Fruit fly (Drosophila melanogaster): ENCODE data around the gene CG4835.

Gene CG4835

DNA sequence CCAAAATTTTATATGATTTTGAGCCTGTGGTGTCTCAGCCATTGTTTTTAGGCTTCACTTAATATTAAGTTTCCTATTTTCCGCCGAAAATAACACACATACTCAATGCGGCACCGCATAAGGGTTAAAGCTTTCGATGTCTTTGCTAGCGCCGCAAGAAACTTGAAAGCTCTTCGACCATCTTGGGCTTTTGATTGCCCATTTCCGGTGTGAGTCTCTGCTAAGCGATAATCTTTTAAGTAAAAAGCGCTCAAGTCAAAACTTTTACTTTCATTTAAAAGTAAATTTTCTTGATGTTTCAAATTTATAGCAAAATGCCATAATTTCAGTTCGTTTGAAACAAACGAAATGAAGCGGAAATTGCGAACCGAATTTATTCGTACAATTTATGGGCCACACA lies 32.4 kb downstream of the CG4835 start (continued):
- TF ChIP-seq sima (GFP tag; optimal IDR thresholded peaks at IDR 0.05) (peak; percentile 72), Poxn (GFP tag; IDR thresholded peaks at IDR 0.05) (0 out of 2 replicates have a peak, but pooled peaks have one; percentile 30), CG16779 (GFP tag; IDR thresholded peaks at IDR 0.05) (peak; percentile 51; the same call in 1 of the 2 replicates), CG8478 (optimal IDR thresholded peaks at IDR 0.05) (no peak), Spps (tag; optimal IDR thresholded peaks at IDR 0.05) (peak; percentile 73), schlank (tag; optimal IDR thresholded peaks at IDR 0.05) (peak; percentile 88), CG30431 (GFP tag; optimal IDR thresholded peaks at IDR 0.05) (peak; percentile 71), phol (tag; optimal IDR thresholded peaks at IDR 0.05) (peak; percentile 94), CG2116 (GFP tag; optimal IDR thresholded peaks at IDR 0.05) (peak; percentile 81), org-1 (GFP tag; optimal IDR thresholded peaks at IDR 0.05) (peak; percentile 74), sens (GFP tag) (peak; percentile 94), CG2120 (GFP tag; optimal IDR thresholded peaks at IDR 0.05) (peak; percentile 73), CG18764 (GFP tag; optimal IDR thresholded peaks at IDR 0.05) (peak; percentile 87), Dip3 (GFP tag; optimal IDR thresholded peaks at IDR 0.05) (peak; percentile 80), CG4328 (GFP tag; optimal IDR thresholded peaks at IDR 0.05) (peak; percentile 89), E2f2 (GFP tag; IDR thresholded peaks at IDR 0.05) (peak; percentile 70), klu (GFP tag; IDR thresholded peaks at IDR 0.05) (peak; percentile 16; the same call in 1 of the 2 replicates), tap (tag; optimal IDR thresholded peaks at IDR 0.05) (peak; percentile 42), CG11695 (GFP tag; IDR thresholded peaks at IDR 0.05) (peak; percentile 63; the same call in 1 of the 3 replicates), CG12219 (GFP tag; optimal IDR thresholded peaks at IDR 0.05) (peak; percentile 77), Sry-β (GFP tag; optimal IDR thresholded peaks at IDR 0.05) (peak; percentile 47), Ets97D (GFP tag; optimal IDR thresholded peaks at IDR 0.05) (peak; percentile 100), scrt (GFP tag; optimal IDR thresholded peaks at IDR 0.05) (peak; percentile 88), tna (GFP tag; IDR thresholded peaks at IDR 0.05; ENCODE audit: partially characterized antibody) (peak; percentile 28; the same call in 1 of the 2 replicates), Mad (GFP tag; optimal IDR thresholded peaks at IDR 0.05) (peak; percentile 83), CG32532 (GFP tag; IDR thresholded peaks at IDR 0.05) (peak; percentile 91), ac (GFP tag; optimal IDR thresholded peaks at IDR 0.05) (no peak), pros (GFP tag; optimal IDR thresholded peaks at IDR 0.05) (peak; percentile 64), CG4854 (GFP tag; optimal IDR thresholded peaks at IDR 0.05) (peak; percentile 91), CG6689 (GFP tag; IDR thresholded peaks at IDR 0.05) (peak; percentile 68), CG12659 (GFP tag; optimal IDR thresholded peaks at IDR 0.05) (peak; percentile 91), CG12942 (GFP tag; optimal IDR thresholded peaks at IDR 0.05) (peak; percentile 68), Doc2 (GFP tag; IDR thresholded peaks at IDR 0.05) (no peak), grn (GFP tag; optimal IDR thresholded peaks at IDR 0.05) (peak; percentile 83), CG18262 (tag; optimal IDR thresholded peaks at IDR 0.05) (no peak), Atf-2 (GFP tag; optimal IDR thresholded peaks at IDR 0.05) (peak; percentile 68), salm (tag; optimal IDR thresholded peaks at IDR 0.05) (peak; percentile 76), Jarid2 (GFP tag; optimal IDR thresholded peaks at IDR 0.05) (peak; percentile 75), HLH4C (GFP tag; IDR thresholded peaks at IDR 0.05; ENCODE audit: partially characterized antibody) (no peak), Nf-YC (tag; optimal IDR thresholded peaks at IDR 0.05) (no peak), chm (GFP tag; IDR thresholded peaks at IDR 0.05) (peak; percentile 87), CG32772 (GFP tag; IDR thresholded peaks at IDR 0.05) (peak; percentile 48; the same call in 1 of the 2 replicates), Hmx (GFP tag; optimal IDR thresholded peaks at IDR 0.05) (peak; percentile 37), Rx (GFP tag; IDR thresholded peaks at IDR 0.05) (peak; percentile 87), CG3838 (GFP tag; optimal IDR thresholded peaks at IDR 0.05) (peak; percentile 84), CHES-1-like (GFP tag; optimal IDR thresholded peaks at IDR 0.05) (peak; percentile 89), Fer3 (tag; optimal IDR thresholded peaks at IDR 0.05) (peak; percentile 92), Side (GFP tag; optimal IDR thresholded peaks at IDR 0.05) (peak; percentile 91), CG11560 (tag; IDR thresholded peaks at IDR 0.05) (0 out of 3 replicates have a peak, but pooled peaks have one; percentile 40), CG42726 (GFP tag; IDR thresholded peaks at IDR 0.05; ENCODE audit: partially characterized antibody) (peak; percentile 42; the same call in 1 of the 2 replicates), hth (optimal IDR thresholded peaks at IDR 0.05) (no peak), Usf (GFP tag; optimal IDR thresholded peaks at IDR 0.05) (peak; percentile 46)

Data from whole organism, embryonic.